Worm (Caenorhabditis elegans): ENCODE measurements around the gene Y49F6B.9.

ce11 chrII:3460048-3460447 is 39.1 kb downstream of the Y49F6B.9 start, which contains the start of gene C16C8.7:
- TF ChIP-seq B0035.1 (tag; optimal IDR thresholded peaks at IDR 0.05) (no peak), pha-4 (tag; optimal IDR thresholded peaks at IDR 0.05) (no peak), unc-62 (GFP tag; optimal IDR thresholded peaks at IDR 0.05) (no peak)

All from whole organism, young adult.